Fruit fly (Drosophila melanogaster) whole organism, embryonic: ENCODE results near the gene nudC.

Experiments
- Antp ChIP-seq: fragments of 200-800 bp; sonication (Bioruptor generic); optimal IDR thresholded peaks from 3 replicates; lab custom pipeline; 2016; ENCODE audit warnings: missing biosample characterization, missing genetic modification characterization
- Bdp1 ChIP-seq: fragments of 200-800 bp; sonication (Bioruptor generic); optimal IDR thresholded peaks from 3 replicates; lab custom pipeline; 2016; ENCODE audit warnings: missing biosample characterization, missing genetic modification characterization
- Blimp-1 ChIP-seq: fragments of 200-800 bp; sonication (Bioruptor generic); optimal IDR thresholded peaks from 3 replicates; lab custom pipeline; 2018; ENCODE audit warnings: missing biosample characterization, missing genetic modification characterization, mild to moderate bottlenecking, moderate library complexity, missing genetic modification reagents
- CG11247 ChIP-seq: fragments of 200-800 bp; sonication (Bioruptor generic); IDR thresholded peaks from 2 replicates; pipeline ENCODE4 v1.3.6; 2022; ENCODE audit warnings: missing biosample characterization, missing genetic modification characterization
- CG11456 ChIP-seq: fragments of 200-800 bp; sonication (Bioruptor generic); IDR thresholded peaks from 3 replicates; pipeline ENCODE4 v1.3.6; 2022; ENCODE audit warnings: missing biosample characterization, missing genetic modification characterization
- CG1603 ChIP-seq: fragments of 200-800 bp; sonication (Bioruptor generic); optimal IDR thresholded peaks from 2 replicates; lab custom pipeline; 2019; ENCODE audit warnings: missing biosample characterization, mild to moderate bottlenecking, missing genetic modification characterization, moderate library complexity
- CG16813 ChIP-seq: fragments of 200-800 bp; sonication (Bioruptor generic); IDR thresholded peaks from 3 replicates; pipeline ENCODE4 v1.3.6; 2022; ENCODE audit warnings: missing biosample characterization, missing genetic modification characterization; ENCODE audit not compliant: partially characterized antibody
- CG17359 ChIP-seq: fragments of 200-800 bp; sonication (Bioruptor generic); optimal IDR thresholded peaks from 3 replicates; lab custom pipeline; 2018; ENCODE audit warnings: missing biosample characterization, mild to moderate bottlenecking, missing genetic modification characterization, moderate library complexity
- CG2116 ChIP-seq: fragments of 200-800 bp; sonication (Bioruptor generic); optimal IDR thresholded peaks from 3 replicates; lab custom pipeline; 2018; ENCODE audit warnings: missing biosample characterization, mild to moderate bottlenecking, missing genetic modification characterization
- CG2678 ChIP-seq: fragments of 200-800 bp; sonication (Bioruptor generic); optimal IDR thresholded peaks from 3 replicates; lab custom pipeline; 2019; ENCODE audit warnings: missing biosample characterization, mild to moderate bottlenecking, missing genetic modification characterization, moderate library complexity
- CG34376 ChIP-seq: fragments of 200-800 bp; sonication (Bioruptor generic); optimal IDR thresholded peaks from 2 replicates; lab custom pipeline; 2018; ENCODE audit warnings: missing biosample characterization, mild to moderate bottlenecking, missing genetic modification characterization
- CG34422 ChIP-seq: fragments of 200-800 bp; sonication (Bioruptor generic); IDR thresholded peaks from 3 replicates; pipeline ENCODE4 v1.3.6; 2022; ENCODE audit warnings: missing biosample characterization, missing genetic modification characterization
- CG4404 ChIP-seq: fragments of 200-800 bp; sonication (Bioruptor generic); IDR thresholded peaks from 2 replicates; pipeline ENCODE4 v1.3.6; 2022; ENCODE audit warnings: missing biosample characterization, missing genetic modification characterization
- CG4854 ChIP-seq: fragments of 200-800 bp; sonication (Bioruptor generic); optimal IDR thresholded peaks from 2 replicates; lab custom pipeline; 2016; ENCODE audit warnings: missing biosample characterization, missing genetic modification characterization, inconsistent platforms
- CG5180 ChIP-seq: fragments of 200-800 bp; sonication (Bioruptor generic); optimal IDR thresholded peaks from 3 replicates; lab custom pipeline; 2017; ENCODE audit warnings: missing biosample characterization, missing genetic modification characterization, mild to moderate bottlenecking, moderate library complexity, missing genetic modification reagents
- CG5953 ChIP-seq: fragments of 200-800 bp; sonication (Bioruptor generic); IDR thresholded peaks from 2 replicates; pipeline ENCODE4 v1.3.6; 2022; ENCODE audit warnings: missing biosample characterization, missing genetic modification characterization
- CG7745 ChIP-seq: fragments of 200-800 bp; sonication (Bioruptor generic); optimal IDR thresholded peaks from 2 replicates; lab custom pipeline; 2018; ENCODE audit warnings: missing biosample characterization, mild to moderate bottlenecking, missing genetic modification characterization, moderate library complexity
- CG8388 ChIP-seq: fragments of 200-800 bp; sonication (Bioruptor generic); optimal IDR thresholded peaks from 2 replicates; lab custom pipeline; 2019; ENCODE audit warnings: missing biosample characterization, mild to moderate bottlenecking, missing genetic modification characterization, moderate library complexity
- CHES-1-like ChIP-seq: fragments of 200-800 bp; sonication (Bioruptor generic); optimal IDR thresholded peaks from 2 replicates; lab custom pipeline; 2016; ENCODE audit warnings: missing biosample characterization, missing genetic modification characterization
- CTCF ChIP-seq: fragments of 200-800 bp; sonication (Bioruptor generic); optimal IDR thresholded peaks from 2 replicates; lab custom pipeline; 2017; ENCODE audit warnings: missing biosample characterization, mild to moderate bottlenecking, missing genetic modification characterization, moderate library complexity
- Camta ChIP-seq: fragments of 200-800 bp; sonication (Bioruptor generic); optimal IDR thresholded peaks from 2 replicates; lab custom pipeline; 2016; ENCODE audit warnings: missing biosample characterization, missing genetic modification characterization
- Drgx ChIP-seq: fragments of 200-800 bp; sonication (Bioruptor generic); IDR thresholded peaks from 2 replicates; pipeline ENCODE4 v1.3.6; 2022; ENCODE audit warnings: missing biosample characterization, missing genetic modification characterization
- HmgZ ChIP-seq: fragments of 200-800 bp; sonication (Bioruptor generic); optimal IDR thresholded peaks from 2 replicates; lab custom pipeline; 2018; ENCODE audit warnings: missing biosample characterization, mild to moderate bottlenecking, missing genetic modification characterization
- Hr3 ChIP-seq: fragments of 200-800 bp; sonication (Bioruptor generic); optimal IDR thresholded peaks from 3 replicates; lab custom pipeline; 2016; ENCODE audit warnings: missing biosample characterization, missing genetic modification characterization
- NC2α ChIP-seq: fragments of 200-800 bp; sonication (Bioruptor generic); optimal IDR thresholded peaks from 2 replicates; lab custom pipeline; 2016; ENCODE audit warnings: missing biosample characterization, missing genetic modification characterization
- Neu2 ChIP-seq: fragments of 200-800 bp; sonication (Bioruptor generic); optimal IDR thresholded peaks from 3 replicates; lab custom pipeline; 2016; ENCODE audit warnings: missing biosample characterization, missing genetic modification characterization, borderline replicate concordance
- NfI ChIP-seq: fragments of 200-800 bp; sonication (Bioruptor generic); optimal IDR thresholded peaks from 3 replicates; lab custom pipeline; 2018; ENCODE audit warnings: missing biosample characterization, mild to moderate bottlenecking, missing genetic modification characterization, moderate library complexity
- Sin3A ChIP-seq: fragments of >200 bp; optimal IDR thresholded peaks from 2 replicates; lab custom pipeline; 2018
- Six4 ChIP-seq: fragments of 200-800 bp; sonication (Bioruptor generic); optimal IDR thresholded peaks from 2 replicates; lab custom pipeline; 2016; ENCODE audit warnings: missing biosample characterization, missing genetic modification characterization
- ato ChIP-seq: fragments of 200-800 bp; sonication (Bioruptor generic); IDR thresholded peaks from 2 replicates; pipeline ENCODE4 v1.3.6; 2022; ENCODE audit warnings: missing biosample characterization, missing genetic modification characterization; ENCODE audit not compliant: partially characterized antibody
- bcd ChIP-seq: fragments of 200-800 bp; sonication (Bioruptor generic); optimal IDR thresholded peaks from 2 replicates; lab custom pipeline; 2017; ENCODE audit warnings: missing biosample characterization, mild to moderate bottlenecking, missing genetic modification characterization
- cg ChIP-seq: fragments of 200-800 bp; sonication (Bioruptor generic); optimal IDR thresholded peaks from 3 replicates; lab custom pipeline; 2019; ENCODE audit warnings: missing biosample characterization, mild to moderate bottlenecking, missing genetic modification characterization, moderate library complexity
- chm ChIP-seq: fragments of 200-800 bp; sonication (Bioruptor generic); IDR thresholded peaks from 2 replicates; pipeline ENCODE4 v1.3.6; 2022; ENCODE audit warnings: missing biosample characterization, missing genetic modification characterization
- cwo ChIP-seq: fragments of 200-800 bp; sonication (Bioruptor generic); optimal IDR thresholded peaks from 3 replicates; lab custom pipeline; 2017; ENCODE audit warnings: missing biosample characterization, missing genetic modification characterization, mild to moderate bottlenecking, moderate library complexity, missing genetic modification reagents
- dimm ChIP-seq: fragments of 200-800 bp; sonication (Bioruptor generic); IDR thresholded peaks from 2 replicates; pipeline ENCODE4 v1.3.6; 2022; ENCODE audit warnings: missing biosample characterization, missing genetic modification characterization
- disco-r ChIP-seq: fragments of 200-800 bp; sonication (Bioruptor generic); optimal IDR thresholded peaks from 2 replicates; lab custom pipeline; 2016; ENCODE audit warnings: missing biosample characterization, missing genetic modification characterization
- dm ChIP-seq: fragments of 200-800 bp; sonication (Bioruptor generic); optimal IDR thresholded peaks from 3 replicates; lab custom pipeline; 2016; ENCODE audit warnings: missing biosample characterization, missing genetic modification characterization
- ftz-f1 ChIP-seq: fragments of 200-800 bp; sonication (Bioruptor generic); optimal IDR thresholded peaks from 2 replicates; lab custom pipeline; 2016; ENCODE audit warnings: missing biosample characterization, missing genetic modification characterization
- grau ChIP-seq: fragments of 200-800 bp; optimal IDR thresholded peaks from 3 replicates; lab custom pipeline; 2019; ENCODE audit warnings: missing biosample characterization, mild to moderate bottlenecking, missing genetic modification characterization, moderate library complexity
- gro ChIP-seq: fragments of 200-800 bp; sonication (Bioruptor generic); optimal IDR thresholded peaks from 2 replicates; lab custom pipeline; 2016; ENCODE audit warnings: missing biosample characterization, missing genetic modification characterization
- hkb ChIP-seq, 2 experiments: fragments of 200-800 bp in 1 of 2; fragments of >200 bp in 1 of 2; sonication (Bioruptor generic) in 1 of 2; IDR thresholded peaks in 1 of 2; optimal IDR thresholded peaks in 1 of 2; 2 replicates each; pipeline versions ENCODE4 v1.3.6 to Lab custom; 2017 to 2022; ENCODE audit warnings: missing biosample characterization in 1 of 2, missing genetic modification characterization in 1 of 2
- jigr1 ChIP-seq: fragments of 200-800 bp; sonication (Bioruptor generic); IDR thresholded peaks from 3 replicates; pipeline ENCODE4 v1.3.6; 2022; ENCODE audit warnings: missing biosample characterization, missing genetic modification characterization
- kni ChIP-seq: fragments of 200-800 bp; sonication (Bioruptor generic); optimal IDR thresholded peaks from 3 replicates; lab custom pipeline; 2017; ENCODE audit warnings: mild to moderate bottlenecking, missing biosample characterization, missing genetic modification reagents, missing genetic modification characterization
- pfk ChIP-seq: fragments of 200-800 bp; sonication (Bioruptor generic); optimal IDR thresholded peaks from 2 replicates; lab custom pipeline; 2018; ENCODE audit warnings: missing biosample characterization, mild to moderate bottlenecking, missing genetic modification characterization, moderate library complexity
- repo ChIP-seq: fragments of 200-800 bp; sonication (Bioruptor generic); optimal IDR thresholded peaks from 2 replicates; lab custom pipeline; 2016; ENCODE audit warnings: missing biosample characterization, missing genetic modification characterization
- sc ChIP-seq, 3 experiments: fragments of >200 bp in 2 of 3; fragments of 200-800 bp in 1 of 3; sonication (Bioruptor generic) in 1 of 3; optimal IDR thresholded peaks; 2 replicates in 2 of 3; 3 replicates in 1 of 3; lab custom pipeline; 2017; ENCODE audit warnings: mild to moderate bottlenecking in 1 of 3, missing biosample characterization in 1 of 3, missing genetic modification characterization in 1 of 3, missing genetic modification reagents in 1 of 3
- stwl ChIP-seq: fragments of 200-800 bp; sonication (Bioruptor generic); optimal IDR thresholded peaks from 3 replicates; lab custom pipeline; 2018; ENCODE audit warnings: missing biosample characterization, mild to moderate bottlenecking, missing genetic modification characterization, moderate library complexity
- trem ChIP-seq: fragments of 200-800 bp; optimal IDR thresholded peaks from 3 replicates; lab custom pipeline; 2019; ENCODE audit warnings: missing biosample characterization, mild to moderate bottlenecking, missing genetic modification characterization, moderate library complexity
- z ChIP-seq: fragments of 200-800 bp; sonication (Bioruptor generic); IDR thresholded peaks from 3 replicates; pipeline ENCODE4 v1.3.6; 2022; ENCODE audit warnings: missing biosample characterization, missing genetic modification characterization

nudC gene

DNA sequence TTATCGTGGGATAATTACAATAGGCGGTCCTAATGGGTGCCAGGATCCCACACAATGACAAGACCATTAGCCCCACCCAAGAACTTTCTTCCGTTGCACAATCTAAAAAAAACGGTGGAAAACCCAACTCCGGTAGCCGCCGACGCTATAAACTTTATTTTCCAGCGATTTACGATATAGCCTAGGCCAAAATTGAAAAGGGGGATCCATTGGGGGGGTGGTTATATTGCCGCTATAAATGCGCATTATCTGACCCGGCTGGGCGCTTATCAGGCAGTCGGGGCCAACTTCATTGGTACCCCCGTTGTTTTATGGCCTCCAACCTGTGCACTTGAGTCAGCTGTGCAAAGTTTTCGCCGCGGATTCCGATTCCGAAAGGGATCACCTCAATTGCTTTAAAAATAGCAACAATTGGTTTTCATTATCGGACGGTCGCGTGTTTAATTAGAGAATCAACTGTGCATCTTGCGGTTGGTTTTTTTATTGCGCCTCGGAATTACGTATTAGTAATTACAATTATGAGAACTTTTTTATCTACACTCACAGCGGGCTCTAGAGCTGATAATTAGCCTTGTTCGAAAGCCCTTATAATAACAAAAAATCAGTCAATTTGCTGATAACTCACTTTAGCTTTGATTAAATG, 965 bp upstream of the nudC start (continued):
- no peak for TF ChIP-seq CG16813
- no peak for TF ChIP-seq dimm
- TF ChIP-seq Camta (GFP tag; lab: Kevin White, UChicago) = no peak
- peak; percentile 4 for TF ChIP-seq Blimp-1 (GFP tag; lab: Kevin White, UChicago)
- TF ChIP-seq CG2116 (GFP tag; lab: Kevin White, UChicago) = no peak
- 0 out of 3 replicates have a peak, but pooled peaks have one; percentile 46 for TF ChIP-seq CG11456 (GFP tag; lab: Robert Waterston, UW)
- TF ChIP-seq cg (GFP tag; lab: Kevin White, UChicago) = no peak
- TF ChIP-seq repo (GFP tag; lab: Kevin White, UChicago) = no peak
- no peak for TF ChIP-seq CG4854 (GFP tag; lab: Kevin White, UChicago)
- TF ChIP-seq CG4404 (GFP tag; lab: Robert Waterston, UW) = no peak
- TF ChIP-seq hkb (optimal IDR thresholded peaks at IDR 0.05; lab: Kevin White, UChicago) = no peak
- 0 out of 2 replicates have a peak, but pooled peaks have one; percentile 14 for TF ChIP-seq hkb (GFP tag; IDR thresholded peaks at IDR 0.05; lab: Robert Waterston, UW)
- TF ChIP-seq CG5180 (GFP tag; lab: Kevin White, UChicago) = peak; percentile 22
- no peak for TF ChIP-seq CHES-1-like (GFP tag; lab: Kevin White, UChicago)
- TF ChIP-seq Bdp1 (GFP tag; lab: Kevin White, UChicago) = no peak
- TF ChIP-seq CG8388 (GFP tag; lab: Kevin White, UChicago) = peak; percentile 32
- no peak for TF ChIP-seq Hr3 (GFP tag; lab: Kevin White, UChicago)
- peak; percentile 7 for TF ChIP-seq ftz-f1
- TF ChIP-seq Neu2 (GFP tag; lab: Kevin White, UChicago) = no peak
- TF ChIP-seq stwl = no peak
- TF ChIP-seq disco-r (GFP tag; lab: Kevin White, UChicago) = no peak
- no peak for TF ChIP-seq ato (GFP tag; lab: Robert Waterston, UW)
- TF ChIP-seq Six4 (GFP tag; lab: Kevin White, UChicago) = no peak
- TF ChIP-seq jigr1 (GFP tag; lab: Robert Waterston, UW) = no peak
- no peak for TF ChIP-seq Sin3A (lab: Kevin White, UChicago)
- TF ChIP-seq CG11247 (GFP tag; lab: Robert Waterston, UW) = 0 out of 2 replicates have a peak, but pooled peaks have one; percentile 28
- peak; percentile 38; the same call in 1 of the 3 replicates for TF ChIP-seq CG34422 (GFP tag; lab: Robert Waterston, UW)
- peak; percentile 55 for TF ChIP-seq gro (GFP tag; lab: Kevin White, UChicago)
- TF ChIP-seq dm (GFP tag; lab: Kevin White, UChicago) = no peak
- TF ChIP-seq CG2678 (tag; lab: Kevin White, UChicago) = peak; percentile 77
- TF ChIP-seq pfk (GFP tag; lab: Kevin White, UChicago) = no peak
- TF ChIP-seq chm (GFP tag; lab: Robert Waterston, UW) = no peak
- TF ChIP-seq trem (tag; lab: Kevin White, UChicago) = peak; percentile 5
- peak; percentile 40 for TF ChIP-seq CG1603 (tag; lab: Kevin White, UChicago)
- no peak for TF ChIP-seq Antp
- TF ChIP-seq HmgZ (tag; lab: Kevin White, UChicago) = peak; percentile 36
- TF ChIP-seq sc (optimal IDR thresholded peaks at IDR 0.05; lab: Kevin White, UChicago) = no peak
- TF ChIP-seq sc (GFP tag; optimal IDR thresholded peaks at IDR 0.05; lab: Kevin White, UChicago) = no peak
- TF ChIP-seq z (GFP tag; lab: Robert Waterston, UW) = no peak
- TF ChIP-seq CG7745 (tag; lab: Kevin White, UChicago) = no peak
- no peak for TF ChIP-seq Drgx (GFP tag; lab: Robert Waterston, UW)
- peak; percentile 19 for TF ChIP-seq kni (GFP tag; lab: Kevin White, UChicago)
- TF ChIP-seq CTCF (GFP tag; lab: Kevin White, UChicago) = peak; percentile 57
- TF ChIP-seq CG5953 (GFP tag; lab: Robert Waterston, UW) = peak; percentile 41; the same call in 1 of the 2 replicates
- TF ChIP-seq cwo (GFP tag; lab: Kevin White, UChicago) = peak; percentile 75
- no peak for TF ChIP-seq grau (tag; lab: Kevin White, UChicago)
- peak; percentile 38 for TF ChIP-seq NfI (GFP tag; lab: Kevin White, UChicago)
- TF ChIP-seq bcd (GFP tag; lab: Kevin White, UChicago) = peak; percentile 8
- TF ChIP-seq CG34376 (GFP tag; lab: Kevin White, UChicago) = peak; percentile 75
- TF ChIP-seq CG17359 (tag; lab: Kevin White, UChicago) = peak; percentile 41
- TF ChIP-seq NC2α (GFP tag; lab: Kevin White, UChicago) = no peak
